Fruit fly (Drosophila melanogaster) Kc167 (cell line): ENCODE measurements around the gene CG42577.

Experiments
- h ChIP-seq: fragments of >200 bp; optimal IDR thresholded peaks from 3 replicates; lab custom pipeline; 2018; ENCODE audit warnings: missing external identifiers
- insv ChIP-seq: fragments of >200 bp; optimal IDR thresholded peaks from 3 replicates; lab custom pipeline; 2018; ENCODE audit warnings: missing external identifiers
- psq ChIP-seq: fragments of >200 bp; optimal IDR thresholded peaks from 2 replicates; lab custom pipeline; 2017; ENCODE audit warnings: missing external identifiers
- ttk ChIP-seq: sonication (Bioruptor generic); optimal IDR thresholded peaks from 2 replicates; lab custom pipeline; 2017; ENCODE audit warnings: missing external identifiers

- no peak for TF ChIP-seq h (lab: Kevin White, UChicago)
- no peak for TF ChIP-seq psq (lab: Kevin White, UChicago)
- no peak for TF ChIP-seq ttk
- TF ChIP-seq insv (lab: Kevin White, UChicago) = no peak
Observed at dm6 chrX:20251586-20252160, 7.4 kb upstream of the CG42577 start.
